Fruit fly (Drosophila melanogaster) whole organism, embryonic: ENCODE data around the gene CG14431.

Experiments used
- Abd-B ChIP-seq: fragments of 200-800 bp; sonication (Bioruptor generic); optimal IDR thresholded peaks from 2 replicates; lab custom pipeline; 2018; ENCODE audit warnings: missing biosample characterization, mild to moderate bottlenecking, missing genetic modification characterization, moderate library complexity
- Asciz ChIP-seq: fragments of 200-800 bp; sonication (Bioruptor generic); optimal IDR thresholded peaks from 2 replicates; lab custom pipeline; 2017; ENCODE audit warnings: missing biosample characterization, mild to moderate bottlenecking, missing genetic modification characterization, missing genetic modification reagents
- CG10543 ChIP-seq: fragments of 200-800 bp; sonication (Bioruptor generic); optimal IDR thresholded peaks from 3 replicates; lab custom pipeline; 2017; ENCODE audit warnings: missing biosample characterization, mild to moderate bottlenecking, missing genetic modification characterization, moderate library complexity
- CG12071 ChIP-seq: fragments of 200-800 bp; sonication (Bioruptor generic); optimal IDR thresholded peaks from 3 replicates; lab custom pipeline; 2018; ENCODE audit warnings: missing biosample characterization, mild to moderate bottlenecking, missing genetic modification characterization
- CG12391 ChIP-seq: fragments of 200-800 bp; sonication (Bioruptor generic); optimal IDR thresholded peaks from 3 replicates; lab custom pipeline; 2018; ENCODE audit warnings: missing biosample characterization, mild to moderate bottlenecking, missing genetic modification characterization, moderate library complexity
- CG1832 ChIP-seq: fragments of 200-800 bp; sonication (Bioruptor generic); optimal IDR thresholded peaks from 2 replicates; lab custom pipeline; 2017; ENCODE audit warnings: missing biosample characterization, mild to moderate bottlenecking, missing genetic modification characterization, inconsistent platforms
- CG2889 ChIP-seq: fragments of 200-800 bp; sonication (Bioruptor generic); IDR thresholded peaks from 3 replicates; pipeline ENCODE4 v1.3.6; 2022; ENCODE audit warnings: missing biosample characterization, missing genetic modification characterization
- CG31224 ChIP-seq: fragments of 200-800 bp; sonication (Bioruptor generic); IDR thresholded peaks from 2 replicates; pipeline ENCODE4 v1.3.6; 2022; ENCODE audit warnings: missing biosample characterization, missing genetic modification characterization
- CG32532 ChIP-seq: fragments of 200-800 bp; sonication (Bioruptor generic); IDR thresholded peaks from 2 replicates; pipeline ENCODE4 v1.3.6; 2022; ENCODE audit warnings: missing biosample characterization, missing genetic modification characterization
- CG3838 ChIP-seq: fragments of 200-800 bp; sonication (Bioruptor generic); optimal IDR thresholded peaks from 3 replicates; lab custom pipeline; 2016; ENCODE audit warnings: missing biosample characterization, missing genetic modification characterization
- CG3995 ChIP-seq: fragments of 200-800 bp; sonication (Bioruptor generic); optimal IDR thresholded peaks from 3 replicates; lab custom pipeline; 2016; ENCODE audit warnings: missing biosample characterization, missing genetic modification characterization
- CG7786 ChIP-seq: fragments of 200-800 bp; sonication (Bioruptor generic); optimal IDR thresholded peaks from 2 replicates; lab custom pipeline; 2016; ENCODE audit warnings: missing biosample characterization, missing genetic modification characterization
- CG7839 ChIP-seq: fragments of 200-800 bp; sonication (Bioruptor generic); optimal IDR thresholded peaks from 3 replicates; lab custom pipeline; 2018; ENCODE audit warnings: missing biosample characterization, mild to moderate bottlenecking, missing genetic modification characterization, moderate library complexity
- CG7987 ChIP-seq: fragments of 200-800 bp; sonication (Bioruptor generic); optimal IDR thresholded peaks from 2 replicates; lab custom pipeline; 2018; ENCODE audit warnings: missing biosample characterization, mild to moderate bottlenecking, missing genetic modification characterization, moderate library complexity
- CG8290 ChIP-seq, 3 experiments: fragments of 200-800 bp; sonication (Bioruptor generic); optimal IDR thresholded peaks; 2 replicates each; lab custom pipeline; 2016 to 2019; ENCODE audit warnings: missing biosample characterization in 3 of 3, missing genetic modification characterization in 3 of 3, mild to moderate bottlenecking in 2 of 3, moderate library complexity in 1 of 3
- CG9932 ChIP-seq: fragments of 200-800 bp; sonication (Bioruptor generic); IDR thresholded peaks from 2 replicates; pipeline ENCODE4 v1.3.6; 2022; ENCODE audit warnings: missing biosample characterization, missing genetic modification characterization
- CTCF ChIP-seq: fragments of 200-800 bp; sonication (Bioruptor generic); optimal IDR thresholded peaks from 2 replicates; lab custom pipeline; 2017; ENCODE audit warnings: missing biosample characterization, mild to moderate bottlenecking, missing genetic modification characterization, moderate library complexity
- Dad ChIP-seq: fragments of 200-800 bp; sonication (Bioruptor generic); optimal IDR thresholded peaks from 3 replicates; lab custom pipeline; 2016; ENCODE audit warnings: missing biosample characterization, missing genetic modification characterization
- Dip2 ChIP-seq: fragments of 200-800 bp; sonication (Bioruptor generic); IDR thresholded peaks from 2 replicates; pipeline ENCODE4 v1.3.6; 2022; ENCODE audit warnings: missing biosample characterization, missing genetic modification characterization
- Hey ChIP-seq: fragments of 200-800 bp; sonication (Bioruptor generic); optimal IDR thresholded peaks from 3 replicates; lab custom pipeline; 2018; ENCODE audit warnings: missing biosample characterization, mild to moderate bottlenecking, missing genetic modification characterization
- Lpt ChIP-seq: fragments of >200 bp; optimal IDR thresholded peaks from 2 replicates; lab custom pipeline; 2018; ENCODE audit warnings: missing biosample characterization, missing genetic modification characterization
- Med ChIP-seq: fragments of 200-800 bp; sonication (Bioruptor generic); peaks from one replicate; lab custom pipeline; 2016; ENCODE audit warnings: missing biosample characterization, missing genetic modification characterization, mild to moderate bottlenecking, inconsistent platforms, moderate library complexity
- Pdp1 ChIP-seq, 2 experiments: fragments of 200-800 bp; sonication (Bioruptor generic); optimal IDR thresholded peaks; 3 replicates each; lab custom pipeline; 2016; ENCODE audit warnings: missing biosample characterization in 2 of 2, missing genetic modification characterization in 2 of 2, mild to moderate bottlenecking in 1 of 2, moderate library complexity in 1 of 2
- Ssrp ChIP-seq: fragments of 200-800 bp; sonication (Bioruptor generic); optimal IDR thresholded peaks from 2 replicates; lab custom pipeline; 2018; ENCODE audit warnings: missing biosample characterization, mild to moderate bottlenecking, missing genetic modification characterization, moderate library complexity
- TFAM ChIP-seq: fragments of 200-800 bp; sonication (Bioruptor generic); optimal IDR thresholded peaks from 2 replicates; lab custom pipeline; 2017; ENCODE audit warnings: missing biosample characterization, missing genetic modification characterization, inconsistent platforms
- Tbp ChIP-seq: fragments of >200 bp; optimal IDR thresholded peaks from 2 replicates; lab custom pipeline; 2018; ENCODE audit warnings: missing biosample characterization, missing genetic modification characterization
- ab ChIP-seq: fragments of 200-800 bp; sonication (Bioruptor generic); optimal IDR thresholded peaks from 2 replicates; lab custom pipeline; 2016; ENCODE audit warnings: missing biosample characterization, missing genetic modification characterization
- ase ChIP-seq: fragments of 200-800 bp; sonication (Bioruptor generic); IDR thresholded peaks from 3 replicates; pipeline ENCODE4 v1.3.6; 2022; ENCODE audit warnings: missing biosample characterization, missing genetic modification characterization
- bigmax ChIP-seq: fragments of 200-800 bp; sonication (Bioruptor generic); optimal IDR thresholded peaks from 2 replicates; lab custom pipeline; 2018; ENCODE audit warnings: missing biosample characterization, mild to moderate bottlenecking, missing genetic modification characterization
- cad ChIP-seq: fragments of >200 bp; optimal IDR thresholded peaks from 2 replicates; lab custom pipeline; 2017; ENCODE audit warnings: missing biosample characterization, missing genetic modification characterization
- crol ChIP-seq: fragments of 200-800 bp; sonication (Bioruptor generic); IDR thresholded peaks from 2 replicates; pipeline ENCODE4 v1.3.6; 2022; ENCODE audit warnings: missing biosample characterization, missing genetic modification characterization
- eve ChIP-seq, 2 experiments: fragments of >200 bp; optimal IDR thresholded peaks; 2 replicates each; lab custom pipeline; 2017; ENCODE audit warnings: missing biosample characterization in 2 of 2, missing genetic modification characterization in 2 of 2
- gce ChIP-seq: fragments of 200-800 bp; sonication (Bioruptor generic); IDR thresholded peaks from 3 replicates; pipeline ENCODE4 v1.3.6; 2022; ENCODE audit warnings: missing biosample characterization, missing genetic modification characterization
- gsb-n ChIP-seq: fragments of 200-800 bp; sonication (Bioruptor generic); optimal IDR thresholded peaks from 3 replicates; lab custom pipeline; 2018; ENCODE audit warnings: missing biosample characterization, mild to moderate bottlenecking, missing genetic modification characterization
- kah ChIP-seq: fragments of 200-800 bp; sonication (Bioruptor generic); optimal IDR thresholded peaks from 2 replicates; lab custom pipeline; 2018; ENCODE audit warnings: missing biosample characterization, mild to moderate bottlenecking, missing genetic modification characterization
- lola ChIP-seq, 3 experiments: fragments of >200 bp in 2 of 3; fragments of 200-800 bp in 1 of 3; sonication (Bioruptor generic) in 1 of 3; optimal IDR thresholded peaks; 2 replicates each; lab custom pipeline; 2017 to 2019; ENCODE audit warnings: missing biosample characterization in 3 of 3, missing genetic modification characterization in 3 of 3, mild to moderate bottlenecking in 1 of 3, moderate library complexity in 1 of 3
- mirr ChIP-seq: fragments of 200-800 bp; sonication (Bioruptor generic); optimal IDR thresholded peaks from 3 replicates; lab custom pipeline; 2018; ENCODE audit warnings: missing biosample characterization, mild to moderate bottlenecking, missing genetic modification characterization
- pfk ChIP-seq: fragments of 200-800 bp; sonication (Bioruptor generic); optimal IDR thresholded peaks from 2 replicates; lab custom pipeline; 2018; ENCODE audit warnings: missing biosample characterization, mild to moderate bottlenecking, missing genetic modification characterization, moderate library complexity
- run ChIP-seq: fragments of 200-800 bp; sonication (Bioruptor generic); optimal IDR thresholded peaks from 3 replicates; lab custom pipeline; 2018; ENCODE audit warnings: missing biosample characterization, mild to moderate bottlenecking, missing genetic modification characterization
- sens ChIP-seq: fragments of 200-800 bp; sonication (Bioruptor generic); peaks from one replicate; lab custom pipeline; 2016; ENCODE audit warnings: missing biosample characterization, missing genetic modification characterization
- slou ChIP-seq: fragments of 200-800 bp; sonication (Bioruptor generic); optimal IDR thresholded peaks from 3 replicates; lab custom pipeline; 2016; ENCODE audit warnings: missing biosample characterization, missing genetic modification characterization
- toy ChIP-seq: fragments of 200-800 bp; sonication (Bioruptor generic); IDR thresholded peaks from 2 replicates; pipeline ENCODE4 v1.3.6; 2022; ENCODE audit warnings: missing biosample characterization, missing genetic modification characterization
- trh ChIP-seq: fragments of 200-800 bp; sonication (Bioruptor generic); optimal IDR thresholded peaks from 2 replicates; lab custom pipeline; 2016; ENCODE audit warnings: missing biosample characterization, missing genetic modification characterization
- wek ChIP-seq: fragments of 200-800 bp; sonication (Bioruptor generic); optimal IDR thresholded peaks from 3 replicates; lab custom pipeline; 2018; ENCODE audit warnings: missing biosample characterization, mild to moderate bottlenecking, missing genetic modification characterization, moderate library complexity
- zf30C ChIP-seq: fragments of 200-800 bp; sonication (Bioruptor generic); optimal IDR thresholded peaks from 3 replicates; lab custom pipeline; 2018; ENCODE audit warnings: missing biosample characterization, mild to moderate bottlenecking, missing genetic modification characterization

The CG14431 gene

DNA sequence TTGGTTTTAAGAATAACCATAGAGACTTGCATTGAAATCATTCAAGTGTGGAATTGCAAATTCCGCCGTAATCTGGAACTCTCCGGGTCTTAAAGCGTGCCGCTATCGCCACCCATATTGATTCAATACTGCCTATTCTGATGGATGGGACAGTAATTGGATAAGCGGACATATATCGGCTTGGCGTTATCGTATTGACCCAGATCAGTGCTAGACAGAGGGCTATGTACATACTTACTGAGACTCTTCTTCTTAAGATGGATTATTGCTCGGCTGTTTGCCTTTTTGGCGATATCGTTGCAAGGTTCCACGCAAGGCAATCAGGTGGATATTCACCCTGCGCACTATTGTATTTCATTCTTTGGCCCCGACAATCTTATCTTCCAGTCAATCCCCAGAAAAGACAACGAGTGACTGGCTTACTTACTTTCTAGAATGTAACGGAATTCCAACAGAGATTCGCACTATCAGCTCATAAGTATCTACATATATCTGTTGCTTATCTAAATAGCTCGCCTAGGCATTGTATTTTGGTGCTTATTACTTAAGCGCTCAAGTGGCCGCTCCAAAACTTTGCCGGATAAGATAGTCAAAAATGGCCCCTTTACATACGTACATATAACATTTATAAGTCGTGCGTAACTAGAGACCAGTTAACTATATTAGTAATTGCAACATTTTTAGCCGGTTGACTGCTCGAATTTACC, 86.5 kb downstream of the CG14431 start (continued):
- TF ChIP-seq CG7786 (GFP tag; lab: Kevin White, UChicago) (no peak), gce (GFP tag; lab: Robert Waterston, UW) (no peak), mirr (GFP tag; lab: Kevin White, UChicago) (peak; percentile 84), CG3838 (GFP tag; lab: Kevin White, UChicago) (no peak), Abd-B (GFP tag; lab: Kevin White, UChicago) (no peak)

- TF ChIP-seq Med (GFP tag; lab: Kevin White, UChicago) = peak; percentile 48
- TF ChIP-seq CG7987 (GFP tag; lab: Kevin White, UChicago) = no peak
These were observed 87.2 kb downstream of the CG14431 start for dm6 chrX:6995258-6995657.

DNA sequence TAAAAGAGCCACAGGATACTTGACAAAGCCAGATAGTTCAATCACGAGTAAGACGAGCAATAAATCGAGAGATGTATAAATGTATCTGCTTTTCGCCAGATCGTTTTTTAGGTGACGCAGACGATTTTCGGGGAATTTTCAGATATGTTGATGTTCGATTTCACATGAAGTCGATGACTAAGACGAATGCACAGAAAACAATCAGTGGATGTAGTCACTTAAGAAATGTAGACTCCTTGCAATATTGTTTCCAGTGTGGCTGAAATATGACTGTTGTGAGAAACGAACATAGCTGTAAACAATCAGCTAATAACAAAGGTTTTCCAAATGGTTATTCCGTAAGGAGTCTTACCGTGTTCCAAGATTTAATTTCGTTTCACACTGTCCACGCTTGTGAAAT, 88.1 kb downstream of the CG14431 start:
- TF ChIP-seq bigmax (GFP tag; lab: Kevin White, UChicago) = no peak
- TF ChIP-seq CG1832 (GFP tag; lab: Kevin White, UChicago) = no peak
- peak; percentile 73 for TF ChIP-seq zf30C
- TF ChIP-seq eve (GFP tag; optimal IDR thresholded peaks at IDR 0.05; lab: Kevin White, UChicago) = peak in 1 of 2 experiments; percentile 2
- TF ChIP-seq wek = no peak
- no peak for TF ChIP-seq CG12391 (tag; lab: Kevin White, UChicago)
- TF ChIP-seq Med (GFP tag; lab: Kevin White, UChicago) = peak; percentile 67
- TF ChIP-seq sens (GFP tag; lab: Kevin White, UChicago) = peak; percentile 13
- no peak for TF ChIP-seq CG32532
- TF ChIP-seq Dad (GFP tag; lab: Kevin White, UChicago) = no peak
- TF ChIP-seq trh (GFP tag; lab: Kevin White, UChicago) = no peak
- no peak for TF ChIP-seq crol
- no peak for TF ChIP-seq Lpt (GFP tag; lab: Kevin White, UChicago)

- no peak for TF ChIP-seq Dip2
- peak; percentile 51 for TF ChIP-seq Med (GFP tag; lab: Kevin White, UChicago)
- no peak for TF ChIP-seq Asciz (GFP tag; lab: Kevin White, UChicago)
- TF ChIP-seq CG10543 (GFP tag; lab: Kevin White, UChicago) = peak; percentile 44
- TF ChIP-seq slou = no peak
- no peak for TF ChIP-seq cad
- no peak for TF ChIP-seq ab (GFP tag; lab: Kevin White, UChicago)
- TF ChIP-seq run (tag; lab: Kevin White, UChicago) = no peak
- TF ChIP-seq CG7839 (tag; lab: Kevin White, UChicago) = no peak
- TF ChIP-seq CG8290 (GFP tag; optimal IDR thresholded peaks at IDR 0.05; lab: Kevin White, UChicago) = peak; percentile 4
- TF ChIP-seq CG8290 (tag; optimal IDR thresholded peaks at IDR 0.05; lab: Kevin White, UChicago) = peak in 1 of 2 experiments; percentile 44
- TF ChIP-seq CG2889 (GFP tag; lab: Robert Waterston, UW) = no peak
- TF ChIP-seq Tbp (GFP tag; lab: Kevin White, UChicago) = no peak
- no peak for TF ChIP-seq CTCF (GFP tag; lab: Kevin White, UChicago)
- no peak for TF ChIP-seq CG1832 (GFP tag; lab: Kevin White, UChicago)
- no peak for TF ChIP-seq Ssrp
- no peak for TF ChIP-seq lola (GFP tag; optimal IDR thresholded peaks at IDR 0.05; lab: Kevin White, UChicago)
- no peak for TF ChIP-seq CG9932 (GFP tag; lab: Robert Waterston, UW)
- peak; percentile 37 for TF ChIP-seq Hey (tag; lab: Kevin White, UChicago)
- TF ChIP-seq toy (GFP tag; lab: Robert Waterston, UW) = no peak
- no peak for TF ChIP-seq CG3995 (GFP tag; lab: Kevin White, UChicago)
- TF ChIP-seq CG31224 (GFP tag; lab: Robert Waterston, UW) = no peak
- no peak for TF ChIP-seq gsb-n (tag; lab: Kevin White, UChicago)
- no peak for TF ChIP-seq TFAM
- no peak for TF ChIP-seq CG12071 (GFP tag; lab: Kevin White, UChicago)
- TF ChIP-seq ase (GFP tag; lab: Robert Waterston, UW) = no peak
- peak; percentile 75 for TF ChIP-seq pfk (GFP tag; lab: Kevin White, UChicago)
- peak; percentile 66 for TF ChIP-seq kah (GFP tag; lab: Kevin White, UChicago)
- peak in 1 of 2 experiments; percentile 97 for TF ChIP-seq Pdp1 (GFP tag; optimal IDR thresholded peaks at IDR 0.05; lab: Kevin White, UChicago)
These were observed 89.0 kb downstream of the CG14431 start for dm6 chrX:6996965-6997652.
